Fruit fly (Drosophila melanogaster): ENCODE results near the gene lmd.
A peak's percentile ranks its signal among the peaks of the same experiment; 100 is the strongest.

- TF ChIP-seq Met (GFP tag; optimal IDR thresholded peaks at IDR 0.05) (no peak), Lpt (GFP tag; optimal IDR thresholded peaks at IDR 0.05) (no peak), Hr38 (GFP tag; optimal IDR thresholded peaks at IDR 0.05) (no peak), dac (GFP tag; optimal IDR thresholded peaks at IDR 0.05) (no peak), CG1621 (tag; optimal IDR thresholded peaks at IDR 0.05) (no peak), svp (GFP tag) (peak; percentile 40), fd85E (GFP tag; optimal IDR thresholded peaks at IDR 0.05) (no peak), Blimp-1 (GFP tag; optimal IDR thresholded peaks at IDR 0.05) (no peak), net (GFP tag; optimal IDR thresholded peaks at IDR 0.05) (no peak), CG31627 (GFP tag; optimal IDR thresholded peaks at IDR 0.05) (no peak), CG8632 (GFP tag; optimal IDR thresholded peaks at IDR 0.05) (no peak), CG8319 (GFP tag; optimal IDR thresholded peaks at IDR 0.05) (no peak)
Measured at dm6 chr3R:22997912-22998622, 28.4 kb downstream of the lmd start, which contains the start of gene Nha2.
